Fruit fly (Drosophila melanogaster) whole organism, embryonic: ENCODE data around the gene CG31855.

Source experiments
- Asciz ChIP-seq: fragments of 200-800 bp; sonication (Bioruptor generic); optimal IDR thresholded peaks from 2 replicates; lab custom pipeline; 2017; ENCODE audit warnings: missing biosample characterization, mild to moderate bottlenecking, missing genetic modification characterization, missing genetic modification reagents
- Bgb ChIP-seq: fragments of 200-800 bp; sonication (Bioruptor generic); IDR thresholded peaks from 2 replicates; pipeline ENCODE4 v1.3.6; 2022; ENCODE audit warnings: missing biosample characterization, missing genetic modification characterization; ENCODE audit not compliant: partially characterized antibody
- CG10274 ChIP-seq: fragments of 200-800 bp; sonication (Bioruptor generic); optimal IDR thresholded peaks from 3 replicates; lab custom pipeline; 2017; ENCODE audit warnings: missing biosample characterization, mild to moderate bottlenecking, missing genetic modification characterization
- CG10959 ChIP-seq: fragments of 200-800 bp; sonication (Bioruptor generic); IDR thresholded peaks from 2 replicates; pipeline ENCODE4 v1.3.6; 2022; ENCODE audit warnings: missing biosample characterization, missing genetic modification characterization
- CG12769 ChIP-seq: fragments of 200-800 bp; sonication (Bioruptor generic); optimal IDR thresholded peaks from 2 replicates; lab custom pipeline; 2019; ENCODE audit warnings: missing biosample characterization, mild to moderate bottlenecking, missing genetic modification characterization, moderate library complexity
- CG13123 ChIP-seq: fragments of 200-800 bp; sonication (Bioruptor generic); optimal IDR thresholded peaks from 2 replicates; lab custom pipeline; 2016; ENCODE audit warnings: missing biosample characterization, missing genetic modification characterization
- CG14710 ChIP-seq: fragments of 200-800 bp; sonication (Bioruptor generic); optimal IDR thresholded peaks from 3 replicates; lab custom pipeline; 2019; ENCODE audit warnings: missing biosample characterization, mild to moderate bottlenecking, missing genetic modification characterization, moderate library complexity
- CG15269 ChIP-seq: fragments of 200-800 bp; sonication (Bioruptor generic); optimal IDR thresholded peaks from 2 replicates; lab custom pipeline; 2018; ENCODE audit warnings: missing biosample characterization, mild to moderate bottlenecking, missing genetic modification characterization, moderate library complexity
- CG17186 ChIP-seq: fragments of 200-800 bp; sonication (Bioruptor generic); optimal IDR thresholded peaks from 3 replicates; lab custom pipeline; 2017; ENCODE audit warnings: missing biosample characterization, missing genetic modification reagents, missing genetic modification characterization
- CG18619 ChIP-seq: fragments of 200-800 bp; sonication (Bioruptor generic); optimal IDR thresholded peaks from 3 replicates; lab custom pipeline; 2017; ENCODE audit warnings: missing biosample characterization, mild to moderate bottlenecking, missing genetic modification characterization
- CG18764 ChIP-seq: fragments of 200-800 bp; sonication (Bioruptor generic); optimal IDR thresholded peaks from 3 replicates; lab custom pipeline; 2016; ENCODE audit warnings: missing biosample characterization, missing genetic modification characterization
- CG3726 ChIP-seq: fragments of 200-800 bp; sonication (Bioruptor generic); IDR thresholded peaks from 3 replicates; pipeline ENCODE4, ENCODE4 v1.3.6; 2022; ENCODE audit warnings: missing biosample characterization, missing genetic modification characterization
- CG4360 ChIP-seq: fragments of 200-800 bp; sonication (Bioruptor generic); IDR thresholded peaks from 2 replicates; pipeline ENCODE4 v1.3.6; 2022; ENCODE audit warnings: missing biosample characterization, missing genetic modification characterization
- CG4820 ChIP-seq: fragments of 200-800 bp; sonication (Bioruptor generic); optimal IDR thresholded peaks from 3 replicates; lab custom pipeline; 2016; ENCODE audit warnings: missing biosample characterization, missing genetic modification characterization
- CG6813 ChIP-seq: fragments of 200-800 bp; sonication (Bioruptor generic); optimal IDR thresholded peaks from 2 replicates; lab custom pipeline; 2017; ENCODE audit warnings: missing biosample characterization, missing genetic modification characterization, mild to moderate bottlenecking, moderate library complexity, missing genetic modification reagents
- CG7556 ChIP-seq: fragments of 200-800 bp; sonication (Bioruptor generic); optimal IDR thresholded peaks from 2 replicates; lab custom pipeline; 2017; ENCODE audit warnings: missing biosample characterization, mild to moderate bottlenecking, missing genetic modification characterization
- CG7745 ChIP-seq: fragments of 200-800 bp; sonication (Bioruptor generic); optimal IDR thresholded peaks from 2 replicates; lab custom pipeline; 2018; ENCODE audit warnings: missing biosample characterization, mild to moderate bottlenecking, missing genetic modification characterization, moderate library complexity
- CG8944 ChIP-seq: fragments of 200-800 bp; sonication (Bioruptor generic); optimal IDR thresholded peaks from 3 replicates; lab custom pipeline; 2016; ENCODE audit warnings: missing biosample characterization, missing genetic modification characterization
- Camta ChIP-seq: fragments of 200-800 bp; sonication (Bioruptor generic); optimal IDR thresholded peaks from 2 replicates; lab custom pipeline; 2016; ENCODE audit warnings: missing biosample characterization, missing genetic modification characterization
- CrebB ChIP-seq: fragments of 200-800 bp; sonication (Bioruptor generic); optimal IDR thresholded peaks from 3 replicates; lab custom pipeline; 2018; ENCODE audit warnings: missing biosample characterization, mild to moderate bottlenecking, missing genetic modification characterization
- E2f1 ChIP-seq: fragments of 200-800 bp; sonication (Bioruptor generic); IDR thresholded peaks from 2 replicates; pipeline ENCODE4 v1.3.6; 2022; ENCODE audit warnings: missing biosample characterization, missing genetic modification characterization
- HHEX ChIP-seq: fragments of 200-800 bp; sonication (Bioruptor generic); optimal IDR thresholded peaks from 3 replicates; lab custom pipeline; 2017; ENCODE audit warnings: missing biosample characterization, mild to moderate bottlenecking, missing genetic modification characterization, missing genetic modification reagents
- Hr3 ChIP-seq: fragments of 200-800 bp; sonication (Bioruptor generic); optimal IDR thresholded peaks from 3 replicates; lab custom pipeline; 2016; ENCODE audit warnings: missing biosample characterization, missing genetic modification characterization
- Hsf ChIP-seq: fragments of 200-800 bp; sonication (Bioruptor generic); optimal IDR thresholded peaks from 3 replicates; lab custom pipeline; 2016; ENCODE audit warnings: missing biosample characterization, missing genetic modification characterization
- Jarid2 ChIP-seq: fragments of 200-800 bp; sonication (Bioruptor generic); optimal IDR thresholded peaks from 3 replicates; lab custom pipeline; 2017; ENCODE audit warnings: mild to moderate bottlenecking, missing biosample characterization, missing genetic modification reagents, missing genetic modification characterization
- MESR4 ChIP-seq: fragments of 200-800 bp; sonication (Bioruptor generic); optimal IDR thresholded peaks from 2 replicates; lab custom pipeline; 2018; ENCODE audit warnings: missing biosample characterization, mild to moderate bottlenecking, missing genetic modification characterization, moderate library complexity
- Poxn ChIP-seq: fragments of 200-800 bp; sonication (Bioruptor generic); IDR thresholded peaks from 2 replicates; pipeline ENCODE4 v1.3.6; 2022; ENCODE audit warnings: missing biosample characterization, missing genetic modification characterization
- Ptx1 ChIP-seq: fragments of 200-800 bp; sonication (Bioruptor generic); IDR thresholded peaks from 2 replicates; pipeline ENCODE4 v1.3.6; 2022; ENCODE audit warnings: missing biosample characterization, missing genetic modification characterization
- Scr ChIP-seq: fragments of 200-800 bp; sonication (Bioruptor generic); IDR thresholded peaks from 2 replicates; pipeline ENCODE4 v1.3.6; 2022; ENCODE audit warnings: missing biosample characterization, missing genetic modification characterization; ENCODE audit not compliant: partially characterized antibody
- bigmax ChIP-seq: fragments of 200-800 bp; sonication (Bioruptor generic); optimal IDR thresholded peaks from 2 replicates; lab custom pipeline; 2018; ENCODE audit warnings: missing biosample characterization, mild to moderate bottlenecking, missing genetic modification characterization
- dimm ChIP-seq: fragments of 200-800 bp; sonication (Bioruptor generic); IDR thresholded peaks from 2 replicates; pipeline ENCODE4 v1.3.6; 2022; ENCODE audit warnings: missing biosample characterization, missing genetic modification characterization
- dmrt11E ChIP-seq: fragments of 200-800 bp; sonication (Bioruptor generic); optimal IDR thresholded peaks from 3 replicates; lab custom pipeline; 2018; ENCODE audit warnings: missing biosample characterization, mild to moderate bottlenecking, missing genetic modification characterization, moderate library complexity
- dysf ChIP-seq: fragments of 200-800 bp; sonication (Bioruptor generic); IDR thresholded peaks from 3 replicates; pipeline ENCODE4 v1.3.6; 2022; ENCODE audit warnings: missing biosample characterization, missing genetic modification characterization
- hb ChIP-seq: fragments of 200-800 bp; sonication (Bioruptor generic); IDR thresholded peaks from 3 replicates; pipeline ENCODE4 v1.3.6; 2022; ENCODE audit warnings: missing biosample characterization, missing genetic modification characterization; ENCODE audit not compliant: partially characterized antibody
- inv ChIP-seq: fragments of 200-800 bp; sonication (Bioruptor generic); IDR thresholded peaks from 2 replicates; pipeline ENCODE4 v1.3.6; 2022; ENCODE audit warnings: missing biosample characterization, missing genetic modification characterization; ENCODE audit not compliant: partially characterized antibody
- ken ChIP-seq: fragments of 200-800 bp; sonication (Bioruptor generic); IDR thresholded peaks from 3 replicates; pipeline ENCODE4 v1.3.6; 2022; ENCODE audit warnings: missing biosample characterization, missing genetic modification characterization
- knrl ChIP-seq: fragments of 200-800 bp; sonication (Bioruptor generic); IDR thresholded peaks from 3 replicates; pipeline ENCODE4 v1.3.6; 2022; ENCODE audit warnings: missing biosample characterization, missing genetic modification characterization; ENCODE audit not compliant: partially characterized antibody
- lmd ChIP-seq: fragments of 200-800 bp; sonication (Bioruptor generic); IDR thresholded peaks from 2 replicates; pipeline ENCODE4 v1.3.6; 2022; ENCODE audit warnings: missing biosample characterization, missing genetic modification characterization
- prd ChIP-seq, 3 experiments: fragments of >200 bp in 2 of 3; fragments of 200-800 bp in 1 of 3; sonication (Bioruptor generic) in 1 of 3; optimal IDR thresholded peaks in 2 of 3; IDR thresholded peaks in 1 of 3; 2 replicates in 2 of 3; 3 replicates in 1 of 3; pipeline versions ENCODE4 v1.3.6 to Lab custom; 2017 to 2022; ENCODE audit warnings: missing biosample characterization in 1 of 3, missing genetic modification characterization in 1 of 3
- pros ChIP-seq: fragments of 200-800 bp; sonication (Bioruptor generic); optimal IDR thresholded peaks from 3 replicates; lab custom pipeline; 2019; ENCODE audit warnings: missing biosample characterization, mild to moderate bottlenecking, missing genetic modification characterization, moderate library complexity
- salm ChIP-seq: fragments of 200-800 bp; sonication (Bioruptor generic); optimal IDR thresholded peaks from 2 replicates; lab custom pipeline; 2018; ENCODE audit warnings: missing biosample characterization, mild to moderate bottlenecking, missing genetic modification characterization
- sens ChIP-seq: fragments of 200-800 bp; sonication (Bioruptor generic); peaks from one replicate; lab custom pipeline; 2016; ENCODE audit warnings: missing biosample characterization, missing genetic modification characterization
- seq ChIP-seq: fragments of 200-800 bp; sonication (Bioruptor generic); IDR thresholded peaks from 2 replicates; pipeline ENCODE4 v1.3.6; 2022; ENCODE audit warnings: missing biosample characterization, missing genetic modification characterization
- sim ChIP-seq: fragments of 200-800 bp; sonication (Bioruptor generic); IDR thresholded peaks from 2 replicates; pipeline ENCODE4 v1.3.6; 2022; ENCODE audit warnings: missing biosample characterization, missing genetic modification characterization
- stwl ChIP-seq: fragments of 200-800 bp; sonication (Bioruptor generic); optimal IDR thresholded peaks from 3 replicates; lab custom pipeline; 2018; ENCODE audit warnings: missing biosample characterization, mild to moderate bottlenecking, missing genetic modification characterization, moderate library complexity
- tll ChIP-seq, 2 experiments: fragments of 200-800 bp in 1 of 2; fragments of >200 bp in 1 of 2; sonication (Bioruptor generic) in 1 of 2; optimal IDR thresholded peaks; 2 replicates each; lab custom pipeline; 2017 to 2019; ENCODE audit warnings: missing biosample characterization in 2 of 2, missing genetic modification characterization in 2 of 2, mild to moderate bottlenecking in 1 of 2, moderate library complexity in 1 of 2
- tna ChIP-seq: fragments of 200-800 bp; sonication (Bioruptor generic); IDR thresholded peaks from 2 replicates; pipeline ENCODE4 v1.3.6; 2022; ENCODE audit warnings: missing biosample characterization, missing genetic modification characterization; ENCODE audit not compliant: partially characterized antibody
- trh ChIP-seq: fragments of 200-800 bp; sonication (Bioruptor generic); optimal IDR thresholded peaks from 2 replicates; lab custom pipeline; 2016; ENCODE audit warnings: missing biosample characterization, missing genetic modification characterization
- ttk ChIP-seq: fragments of 200-800 bp; sonication (Bioruptor generic); IDR thresholded peaks from 2 replicates; pipeline ENCODE4 v2.1.2; 2022; ENCODE audit warnings: missing biosample characterization, missing genetic modification characterization

Gene CG31855

dm6 chr2L:13368940-13369339 is at the start of gene CG31855 (continued):
- peak; percentile 80 for TF ChIP-seq CG18764 (GFP tag; lab: Kevin White, UChicago)
- peak; percentile 67 for TF ChIP-seq CrebB (tag; lab: Kevin White, UChicago)
- TF ChIP-seq Jarid2: no peak
- peak; percentile 81 for TF ChIP-seq lmd (GFP tag; lab: Robert Waterston, UW)
- peak; percentile 59 for TF ChIP-seq CG4820 (GFP tag; lab: Kevin White, UChicago)
- TF ChIP-seq inv: no peak
- TF ChIP-seq tll (GFP tag; optimal IDR thresholded peaks at IDR 0.05; lab: Kevin White, UChicago): no peak
- 0 out of 3 replicates have a peak, but pooled peaks have one; percentile 25 for TF ChIP-seq knrl
- peak; percentile 82 for TF ChIP-seq CG13123 (GFP tag; lab: Kevin White, UChicago)
- peak; percentile 76 for TF ChIP-seq CG10959
- TF ChIP-seq dimm (GFP tag; lab: Robert Waterston, UW): 0 out of 2 replicates have a peak, but pooled peaks have one; percentile 53
- peak; percentile 55 for TF ChIP-seq stwl (tag; lab: Kevin White, UChicago)
- TF ChIP-seq CG3726: peak; percentile 52; the same call in 1 of the 3 replicates
- TF ChIP-seq CG4360: no peak
- TF ChIP-seq CG14710 (tag; lab: Kevin White, UChicago): peak; percentile 71
- no peak for TF ChIP-seq CG7745 (tag; lab: Kevin White, UChicago)
- TF ChIP-seq prd (optimal IDR thresholded peaks at IDR 0.05; lab: Kevin White, UChicago): no peak
- TF ChIP-seq prd (GFP tag; IDR thresholded peaks at IDR 0.05; lab: Robert Waterston, UW): peak; percentile 83
- TF ChIP-seq CG18619: peak; percentile 78
- peak; percentile 82 for TF ChIP-seq Hr3
- TF ChIP-seq Ptx1 (GFP tag; lab: Robert Waterston, UW): peak; percentile 85
- TF ChIP-seq tna (GFP tag; lab: Robert Waterston, UW): no peak
- peak; percentile 77 for TF ChIP-seq E2f1 (GFP tag; lab: Robert Waterston, UW)
- peak; percentile 83 for TF ChIP-seq dysf
- peak; percentile 80 for TF ChIP-seq Hsf
- peak; percentile 71 for TF ChIP-seq Asciz (GFP tag; lab: Kevin White, UChicago)
- TF ChIP-seq ken (GFP tag; lab: Robert Waterston, UW): peak; percentile 89
- TF ChIP-seq MESR4: peak; percentile 75
- peak; percentile 71 for TF ChIP-seq dmrt11E (tag; lab: Kevin White, UChicago)
- peak; percentile 96 for TF ChIP-seq sens
- peak; percentile 39 for TF ChIP-seq trh
- peak; percentile 49; the same call in 1 of the 2 replicates for TF ChIP-seq Bgb
- no peak for TF ChIP-seq CG10274
- TF ChIP-seq Poxn (GFP tag; lab: Robert Waterston, UW): peak; percentile 41; the same call in 1 of the 2 replicates
- peak; percentile 50; the same call in 1 of the 2 replicates for TF ChIP-seq seq
- TF ChIP-seq CG15269 (tag; lab: Kevin White, UChicago): peak; percentile 85
- no peak for TF ChIP-seq sim (GFP tag; lab: Robert Waterston, UW)
- TF ChIP-seq HHEX: peak; percentile 77
- peak; percentile 79 for TF ChIP-seq CG7556 (GFP tag; lab: Kevin White, UChicago)
- TF ChIP-seq CG12769 (tag; lab: Kevin White, UChicago): no peak
- no peak for TF ChIP-seq hb (GFP tag; lab: Robert Waterston, UW)
- peak; percentile 36 for TF ChIP-seq salm
- TF ChIP-seq Camta (GFP tag; lab: Kevin White, UChicago): peak; percentile 71
- no peak for TF ChIP-seq bigmax (GFP tag; lab: Kevin White, UChicago)
- TF ChIP-seq ttk (GFP tag; lab: Robert Waterston, UW): peak; percentile 69
- peak; percentile 13 for TF ChIP-seq CG17186 (GFP tag; lab: Kevin White, UChicago)
- no peak for TF ChIP-seq pros (GFP tag; lab: Kevin White, UChicago)
- no peak for TF ChIP-seq Scr (GFP tag; lab: Robert Waterston, UW)
- peak; percentile 56 for TF ChIP-seq CG6813 (GFP tag; lab: Kevin White, UChicago)
- peak; percentile 68 for TF ChIP-seq CG8944 (GFP tag; lab: Kevin White, UChicago)
